Fruit fly (Drosophila melanogaster) whole organism, embryonic: Measurements from ENCODE around the gene CG45045.

Experiments used
- CG10147 ChIP-seq: fragments of 200-800 bp; sonication (Bioruptor generic); optimal IDR thresholded peaks from 2 replicates; lab custom pipeline; 2019; ENCODE audit warnings: missing biosample characterization, mild to moderate bottlenecking, missing genetic modification characterization, moderate library complexity
- CG11456 ChIP-seq: fragments of 200-800 bp; sonication (Bioruptor generic); IDR thresholded peaks from 3 replicates; pipeline ENCODE4 v1.3.6; 2022; ENCODE audit warnings: missing biosample characterization, missing genetic modification characterization
- CG15073 ChIP-seq: fragments of 200-800 bp; sonication (Bioruptor generic); optimal IDR thresholded peaks from 2 replicates; lab custom pipeline; 2016; ENCODE audit warnings: missing biosample characterization, missing genetic modification characterization
- CG18262 ChIP-seq: fragments of 200-800 bp; optimal IDR thresholded peaks from 3 replicates; lab custom pipeline; 2019; ENCODE audit warnings: missing biosample characterization, mild to moderate bottlenecking, missing genetic modification characterization, moderate library complexity
- CG2875 ChIP-seq: fragments of 200-800 bp; sonication (Bioruptor generic); optimal IDR thresholded peaks from 2 replicates; lab custom pipeline; 2017; ENCODE audit warnings: missing biosample characterization, mild to moderate bottlenecking, missing genetic modification characterization, missing genetic modification reagents
- CG3847 ChIP-seq: fragments of 200-800 bp; sonication (Bioruptor generic); IDR thresholded peaks from 2 replicates; pipeline ENCODE4 v1.3.6; 2022; ENCODE audit warnings: missing biosample characterization, missing genetic modification characterization
- CG43689 ChIP-seq: fragments of 200-800 bp; sonication (Bioruptor generic); IDR thresholded peaks from 2 replicates; pipeline ENCODE4 v1.3.6; 2022; ENCODE audit warnings: missing biosample characterization, missing genetic modification characterization
- CG5245 ChIP-seq: fragments of 200-800 bp; sonication (Bioruptor generic); optimal IDR thresholded peaks from 3 replicates; lab custom pipeline; 2016; ENCODE audit warnings: missing biosample characterization, missing genetic modification characterization
- CG6254 ChIP-seq: fragments of 200-800 bp; sonication (Bioruptor generic); optimal IDR thresholded peaks from 3 replicates; lab custom pipeline; 2017; ENCODE audit warnings: mild to moderate bottlenecking, missing biosample characterization, missing genetic modification reagents, missing genetic modification characterization
- CG6654 ChIP-seq: fragments of 200-800 bp; sonication (Bioruptor generic); optimal IDR thresholded peaks from 2 replicates; lab custom pipeline; 2017; ENCODE audit warnings: missing biosample characterization, mild to moderate bottlenecking, missing genetic modification characterization
- CG6683 ChIP-seq: fragments of 200-800 bp; sonication (Bioruptor generic); optimal IDR thresholded peaks from 2 replicates; lab custom pipeline; 2017; ENCODE audit warnings: missing biosample characterization, mild to moderate bottlenecking, missing genetic modification characterization, missing genetic modification reagents
- CG6689 ChIP-seq: fragments of 200-800 bp; sonication (Bioruptor generic); IDR thresholded peaks from 2 replicates; pipeline ENCODE4 v1.3.6; 2022; ENCODE audit warnings: missing biosample characterization, missing genetic modification characterization
- CG6813 ChIP-seq: fragments of 200-800 bp; sonication (Bioruptor generic); optimal IDR thresholded peaks from 2 replicates; lab custom pipeline; 2017; ENCODE audit warnings: missing biosample characterization, missing genetic modification characterization, mild to moderate bottlenecking, moderate library complexity, missing genetic modification reagents
- CG9727 ChIP-seq: fragments of 200-800 bp; sonication (Bioruptor generic); optimal IDR thresholded peaks from 3 replicates; lab custom pipeline; 2017; ENCODE audit warnings: missing biosample characterization, mild to moderate bottlenecking, missing genetic modification characterization
- CG9797 ChIP-seq: fragments of 200-800 bp; sonication (Bioruptor generic); optimal IDR thresholded peaks from 3 replicates; lab custom pipeline; 2018; ENCODE audit warnings: missing biosample characterization, mild to moderate bottlenecking, missing genetic modification characterization
- D19B ChIP-seq: fragments of 200-800 bp; sonication (Bioruptor generic); optimal IDR thresholded peaks from 2 replicates; lab custom pipeline; 2017; ENCODE audit warnings: missing biosample characterization, mild to moderate bottlenecking, missing genetic modification characterization
- Deaf1 ChIP-seq: fragments of 200-800 bp; optimal IDR thresholded peaks from 3 replicates; lab custom pipeline; 2019; ENCODE audit warnings: missing biosample characterization, mild to moderate bottlenecking, missing genetic modification characterization, moderate library complexity
- Dip3 ChIP-seq: fragments of 200-800 bp; sonication (Bioruptor generic); optimal IDR thresholded peaks from 3 replicates; lab custom pipeline; 2016; ENCODE audit warnings: missing biosample characterization, missing genetic modification characterization
- Dref ChIP-seq: fragments of 200-800 bp; sonication (Bioruptor generic); IDR thresholded peaks from 2 replicates; pipeline ENCODE4 v1.3.6; 2022; ENCODE audit warnings: missing biosample characterization, missing genetic modification characterization
- Drgx ChIP-seq: fragments of 200-800 bp; sonication (Bioruptor generic); IDR thresholded peaks from 2 replicates; pipeline ENCODE4 v1.3.6; 2022; ENCODE audit warnings: missing biosample characterization, missing genetic modification characterization
- NC2β ChIP-seq: fragments of 200-800 bp; sonication (Bioruptor generic); optimal IDR thresholded peaks from 2 replicates; lab custom pipeline; 2016; ENCODE audit warnings: missing biosample characterization, missing genetic modification characterization
- Neu2 ChIP-seq: fragments of 200-800 bp; sonication (Bioruptor generic); optimal IDR thresholded peaks from 3 replicates; lab custom pipeline; 2016; ENCODE audit warnings: missing biosample characterization, missing genetic modification characterization, borderline replicate concordance
- Nf-YB ChIP-seq: fragments of 200-800 bp; sonication (Bioruptor generic); optimal IDR thresholded peaks from 3 replicates; lab custom pipeline; 2019; ENCODE audit warnings: missing biosample characterization, mild to moderate bottlenecking, missing genetic modification characterization, moderate library complexity
- Rx ChIP-seq: fragments of 200-800 bp; sonication (Bioruptor generic); IDR thresholded peaks from 2 replicates; pipeline ENCODE4 v1.3.6; 2022; ENCODE audit warnings: missing biosample characterization, missing genetic modification characterization
- Six4 ChIP-seq: fragments of 200-800 bp; sonication (Bioruptor generic); optimal IDR thresholded peaks from 2 replicates; lab custom pipeline; 2016; ENCODE audit warnings: missing biosample characterization, missing genetic modification characterization
- Spps ChIP-seq: fragments of 200-800 bp; sonication (Bioruptor generic); optimal IDR thresholded peaks from 2 replicates; lab custom pipeline; 2018; ENCODE audit warnings: missing biosample characterization, mild to moderate bottlenecking, missing genetic modification characterization
- Sry-β ChIP-seq: fragments of 200-800 bp; sonication (Bioruptor generic); optimal IDR thresholded peaks from 2 replicates; lab custom pipeline; 2018; ENCODE audit warnings: missing biosample characterization, mild to moderate bottlenecking, missing genetic modification characterization, moderate library complexity
- Ssrp ChIP-seq: fragments of 200-800 bp; sonication (Bioruptor generic); optimal IDR thresholded peaks from 2 replicates; lab custom pipeline; 2018; ENCODE audit warnings: missing biosample characterization, mild to moderate bottlenecking, missing genetic modification characterization, moderate library complexity
- crc ChIP-seq: fragments of 200-800 bp; sonication (Bioruptor generic); optimal IDR thresholded peaks from 2 replicates; lab custom pipeline; 2016; ENCODE audit warnings: missing biosample characterization, missing genetic modification characterization
- dimm ChIP-seq: fragments of 200-800 bp; sonication (Bioruptor generic); IDR thresholded peaks from 2 replicates; pipeline ENCODE4 v1.3.6; 2022; ENCODE audit warnings: missing biosample characterization, missing genetic modification characterization
- ems ChIP-seq: fragments of 200-800 bp; sonication (Bioruptor generic); optimal IDR thresholded peaks from 3 replicates; lab custom pipeline; 2016; ENCODE audit warnings: missing biosample characterization, missing genetic modification characterization
- en ChIP-seq: fragments of 200-800 bp; sonication (Bioruptor generic); optimal IDR thresholded peaks from 2 replicates; lab custom pipeline; 2016; ENCODE audit warnings: missing biosample characterization, missing genetic modification characterization
- fu2 ChIP-seq: fragments of 200-800 bp; sonication (Bioruptor generic); optimal IDR thresholded peaks from 2 replicates; lab custom pipeline; 2016; ENCODE audit warnings: missing biosample characterization, missing genetic modification characterization
- gro ChIP-seq: fragments of 200-800 bp; sonication (Bioruptor generic); optimal IDR thresholded peaks from 2 replicates; lab custom pipeline; 2016; ENCODE audit warnings: missing biosample characterization, missing genetic modification characterization
- gsb-n ChIP-seq: fragments of 200-800 bp; sonication (Bioruptor generic); optimal IDR thresholded peaks from 3 replicates; lab custom pipeline; 2018; ENCODE audit warnings: missing biosample characterization, mild to moderate bottlenecking, missing genetic modification characterization
- ind ChIP-seq: fragments of 200-800 bp; sonication (Bioruptor generic); optimal IDR thresholded peaks from 3 replicates; lab custom pipeline; 2016; ENCODE audit warnings: missing biosample characterization, missing genetic modification characterization
- jumu ChIP-seq: fragments of 200-800 bp; sonication (Bioruptor generic); optimal IDR thresholded peaks from 3 replicates; lab custom pipeline; 2016; ENCODE audit warnings: missing biosample characterization, missing genetic modification characterization
- lov ChIP-seq, 2 experiments: fragments of 200-800 bp in 1 of 2; fragments of >200 bp in 1 of 2; sonication (Bioruptor generic) in 1 of 2; IDR thresholded peaks in 1 of 2; optimal IDR thresholded peaks in 1 of 2; 2 replicates in 1 of 2; 3 replicates in 1 of 2; pipeline versions ENCODE4 v1.3.6 to Lab custom; 2017 to 2022; ENCODE audit warnings: missing biosample characterization in 1 of 2, missing genetic modification characterization in 1 of 2
- mam ChIP-seq: fragments of 200-800 bp; sonication (Bioruptor generic); optimal IDR thresholded peaks from 3 replicates; lab custom pipeline; 2016; ENCODE audit warnings: missing biosample characterization, missing genetic modification characterization
- org-1 ChIP-seq: fragments of 200-800 bp; sonication (Bioruptor generic); optimal IDR thresholded peaks from 2 replicates; lab custom pipeline; 2017; ENCODE audit warnings: missing biosample characterization, missing genetic modification characterization
- pho ChIP-seq: fragments of 200-800 bp; sonication (Bioruptor generic); optimal IDR thresholded peaks from 2 replicates; lab custom pipeline; 2016; ENCODE audit warnings: missing biosample characterization, missing genetic modification characterization
- ranshi ChIP-seq: fragments of 200-800 bp; sonication (Bioruptor generic); IDR thresholded peaks from 2 replicates; pipeline ENCODE4 v1.3.6; 2022; ENCODE audit warnings: missing biosample characterization, missing genetic modification characterization
- row ChIP-seq: fragments of 200-800 bp; sonication (Bioruptor generic); IDR thresholded peaks from 3 replicates; pipeline ENCODE4 v1.3.6; 2022; ENCODE audit warnings: missing biosample characterization, missing genetic modification characterization
- sd ChIP-seq: fragments of 200-800 bp; sonication (Bioruptor generic); optimal IDR thresholded peaks from 3 replicates; lab custom pipeline; 2018; ENCODE audit warnings: missing biosample characterization, mild to moderate bottlenecking, missing genetic modification characterization, moderate library complexity
- sqz ChIP-seq: fragments of 200-800 bp; sonication (Bioruptor generic); optimal IDR thresholded peaks from 3 replicates; lab custom pipeline; 2018; ENCODE audit warnings: missing biosample characterization, mild to moderate bottlenecking, missing genetic modification characterization
- tll ChIP-seq, 2 experiments: fragments of 200-800 bp in 1 of 2; fragments of >200 bp in 1 of 2; sonication (Bioruptor generic) in 1 of 2; optimal IDR thresholded peaks; 2 replicates each; lab custom pipeline; 2017 to 2019; ENCODE audit warnings: missing biosample characterization in 2 of 2, missing genetic modification characterization in 2 of 2, mild to moderate bottlenecking in 1 of 2, moderate library complexity in 1 of 2
- toy ChIP-seq: fragments of 200-800 bp; sonication (Bioruptor generic); IDR thresholded peaks from 2 replicates; pipeline ENCODE4 v1.3.6; 2022; ENCODE audit warnings: missing biosample characterization, missing genetic modification characterization
- trem ChIP-seq: fragments of 200-800 bp; optimal IDR thresholded peaks from 3 replicates; lab custom pipeline; 2019; ENCODE audit warnings: missing biosample characterization, mild to moderate bottlenecking, missing genetic modification characterization, moderate library complexity
- wek ChIP-seq: fragments of 200-800 bp; sonication (Bioruptor generic); optimal IDR thresholded peaks from 3 replicates; lab custom pipeline; 2018; ENCODE audit warnings: missing biosample characterization, mild to moderate bottlenecking, missing genetic modification characterization, moderate library complexity

Gene CG45045

DNA sequence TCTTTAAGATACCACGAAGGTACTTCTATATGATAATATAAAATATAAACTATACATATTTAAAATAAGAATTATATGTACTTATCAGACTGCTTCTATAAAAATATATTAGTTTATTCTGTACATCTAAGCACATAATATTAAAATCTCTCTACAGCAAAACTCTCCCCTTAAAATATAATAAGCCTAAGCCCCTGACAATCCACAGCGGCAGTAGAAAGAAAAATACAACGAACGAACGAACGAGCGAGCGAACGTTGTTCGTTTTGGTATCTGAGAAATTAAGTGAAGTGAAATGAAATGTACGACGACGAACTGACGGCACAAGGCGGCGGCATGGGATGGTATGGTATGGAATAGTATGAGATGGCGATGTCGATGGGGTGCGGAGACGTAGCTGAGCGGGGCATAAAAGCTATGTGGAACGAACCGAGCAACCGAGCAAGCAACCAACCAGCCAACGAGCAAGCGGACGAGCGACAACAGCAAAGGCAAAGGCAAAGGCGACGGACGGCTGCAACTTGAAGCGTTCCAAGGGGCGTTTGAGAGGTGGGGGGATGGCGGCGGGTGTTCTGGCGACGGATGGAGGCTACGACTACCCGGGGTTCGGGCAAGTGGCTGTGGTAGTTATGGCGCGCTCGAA is 33.2 kb downstream of the CG45045 start (continued):
- peak in 1 of 2 experiments; percentile 52 for TF ChIP-seq tll (GFP tag; optimal IDR thresholded peaks at IDR 0.05; lab: Kevin White, UChicago)
- TF ChIP-seq dimm (GFP tag; lab: Robert Waterston, UW): peak; percentile 88
- no peak for TF ChIP-seq sqz (GFP tag; lab: Kevin White, UChicago)
- peak; percentile 98 for TF ChIP-seq ind
- TF ChIP-seq wek (GFP tag; lab: Kevin White, UChicago): peak; percentile 74
- TF ChIP-seq fu2: peak; percentile 70
- peak; percentile 92 for TF ChIP-seq toy (GFP tag; lab: Robert Waterston, UW)
- TF ChIP-seq gro (GFP tag; lab: Kevin White, UChicago): no peak
- TF ChIP-seq CG9727 (GFP tag; lab: Kevin White, UChicago): peak; percentile 98
- peak; percentile 96 for TF ChIP-seq D19B
- TF ChIP-seq CG6813 (GFP tag; lab: Kevin White, UChicago): peak; percentile 98
- no peak for TF ChIP-seq lov (optimal IDR thresholded peaks at IDR 0.05; lab: Kevin White, UChicago)
- peak; percentile 88 for TF ChIP-seq lov (GFP tag; IDR thresholded peaks at IDR 0.05; lab: Robert Waterston, UW)
- peak; percentile 99 for TF ChIP-seq Ssrp (tag; lab: Kevin White, UChicago)
- TF ChIP-seq Deaf1: peak; percentile 95
- peak; percentile 98 for TF ChIP-seq CG6689 (GFP tag; lab: Robert Waterston, UW)
- TF ChIP-seq ranshi (GFP tag; lab: Robert Waterston, UW): peak; percentile 98
- TF ChIP-seq CG11456 (GFP tag; lab: Robert Waterston, UW): peak; percentile 96
- peak; percentile 60 for TF ChIP-seq NC2β
- TF ChIP-seq CG18262 (tag; lab: Kevin White, UChicago): peak; percentile 99
- peak; percentile 97 for TF ChIP-seq CG2875 (GFP tag; lab: Kevin White, UChicago)
- TF ChIP-seq sd (tag; lab: Kevin White, UChicago): peak; percentile 86
- peak; percentile 99 for TF ChIP-seq CG6683 (GFP tag; lab: Kevin White, UChicago)
- TF ChIP-seq trem (tag; lab: Kevin White, UChicago): peak; percentile 96
- TF ChIP-seq row (GFP tag; lab: Robert Waterston, UW): peak; percentile 100
- TF ChIP-seq CG6654 (GFP tag; lab: Kevin White, UChicago): peak; percentile 90
- peak; percentile 98 for TF ChIP-seq Drgx
- peak; percentile 89 for TF ChIP-seq Nf-YB (GFP tag; lab: Kevin White, UChicago)
- peak; percentile 77 for TF ChIP-seq Dip3
- TF ChIP-seq Spps (tag; lab: Kevin White, UChicago): peak; percentile 97
- peak; percentile 95 for TF ChIP-seq CG6254
- peak; percentile 51 for TF ChIP-seq CG9797 (GFP tag; lab: Kevin White, UChicago)
- TF ChIP-seq CG3847 (GFP tag; lab: Robert Waterston, UW): peak; percentile 99
- peak; percentile 96 for TF ChIP-seq Six4
- peak; percentile 67 for TF ChIP-seq CG15073 (GFP tag; lab: Kevin White, UChicago)
- peak; percentile 99 for TF ChIP-seq gsb-n
- TF ChIP-seq pho (GFP tag; lab: Kevin White, UChicago): peak; percentile 77
- peak; percentile 98 for TF ChIP-seq CG10147 (GFP tag; lab: Kevin White, UChicago)
- TF ChIP-seq crc (GFP tag; lab: Kevin White, UChicago): peak; percentile 73
- TF ChIP-seq CG43689 (GFP tag; lab: Robert Waterston, UW): peak; percentile 96
- peak; percentile 92 for TF ChIP-seq Rx (GFP tag; lab: Robert Waterston, UW)
- TF ChIP-seq Dref (GFP tag; lab: Robert Waterston, UW): no peak; the same call in 1 of the 2 replicates
- TF ChIP-seq jumu (GFP tag; lab: Kevin White, UChicago): peak; percentile 72
- peak; percentile 98 for TF ChIP-seq org-1 (GFP tag; lab: Kevin White, UChicago)
- peak; percentile 88 for TF ChIP-seq ems (GFP tag; lab: Kevin White, UChicago)
- peak; percentile 67 for TF ChIP-seq Sry-β
- peak; percentile 90 for TF ChIP-seq CG5245 (GFP tag; lab: Kevin White, UChicago)
- peak; percentile 17 for TF ChIP-seq en (GFP tag; lab: Kevin White, UChicago)
- peak; percentile 85 for TF ChIP-seq mam
- TF ChIP-seq Neu2: no peak
